Fruit fly (Drosophila melanogaster) whole organism, embryonic: ENCODE results near the gene CG11790.

Source experiments
- Atf-2 ChIP-seq: fragments of 200-800 bp; sonication (Bioruptor generic); optimal IDR thresholded peaks from 2 replicates; lab custom pipeline; 2016; ENCODE audit warnings: missing biosample characterization, missing genetic modification characterization
- CG10654 ChIP-seq: fragments of 200-800 bp; sonication (Bioruptor generic); optimal IDR thresholded peaks from 2 replicates; lab custom pipeline; 2016; ENCODE audit warnings: missing biosample characterization, missing genetic modification characterization
- CG11560 ChIP-seq: fragments of 200-800 bp; sonication (Bioruptor generic); IDR thresholded peaks from 3 replicates; pipeline ENCODE4 v1.3.6; 2022; ENCODE audit warnings: missing biosample characterization, missing genetic modification characterization
- CG12391 ChIP-seq: fragments of 200-800 bp; sonication (Bioruptor generic); optimal IDR thresholded peaks from 3 replicates; lab custom pipeline; 2018; ENCODE audit warnings: missing biosample characterization, mild to moderate bottlenecking, missing genetic modification characterization, moderate library complexity
- CG12744 ChIP-seq: fragments of 200-800 bp; sonication (Bioruptor generic); optimal IDR thresholded peaks from 2 replicates; lab custom pipeline; 2016; ENCODE audit warnings: missing biosample characterization, missing genetic modification characterization
- CG13624 ChIP-seq: fragments of 200-800 bp; sonication (Bioruptor generic); optimal IDR thresholded peaks from 2 replicates; lab custom pipeline; 2016; ENCODE audit warnings: missing biosample characterization, missing genetic modification characterization
- CG14860 ChIP-seq: fragments of 200-800 bp; sonication (Bioruptor generic); IDR thresholded peaks from 3 replicates; pipeline ENCODE4 v1.3.6; 2022; ENCODE audit warnings: missing biosample characterization, missing genetic modification characterization; ENCODE audit not compliant: partially characterized antibody
- CG15011 ChIP-seq: fragments of 200-800 bp; sonication (Bioruptor generic); optimal IDR thresholded peaks from 3 replicates; lab custom pipeline; 2018; ENCODE audit warnings: missing biosample characterization, mild to moderate bottlenecking, missing genetic modification characterization
- CG15514 ChIP-seq: fragments of 200-800 bp; sonication (Bioruptor generic); optimal IDR thresholded peaks from 3 replicates; lab custom pipeline; 2017; ENCODE audit warnings: missing biosample characterization, missing genetic modification characterization, mild to moderate bottlenecking, moderate library complexity, missing genetic modification reagents
- CG17359 ChIP-seq: fragments of 200-800 bp; sonication (Bioruptor generic); optimal IDR thresholded peaks from 3 replicates; lab custom pipeline; 2018; ENCODE audit warnings: missing biosample characterization, mild to moderate bottlenecking, missing genetic modification characterization, moderate library complexity
- CG17802 ChIP-seq: fragments of 200-800 bp; sonication (Bioruptor generic); optimal IDR thresholded peaks from 2 replicates; lab custom pipeline; 2018; ENCODE audit warnings: missing biosample characterization, mild to moderate bottlenecking, missing genetic modification characterization, moderate library complexity
- CG3065 ChIP-seq: fragments of 200-800 bp; sonication (Bioruptor generic); optimal IDR thresholded peaks from 2 replicates; lab custom pipeline; 2016; ENCODE audit warnings: missing biosample characterization, missing genetic modification characterization
- CG31224 ChIP-seq: fragments of 200-800 bp; sonication (Bioruptor generic); IDR thresholded peaks from 2 replicates; pipeline ENCODE4 v1.3.6; 2022; ENCODE audit warnings: missing biosample characterization, missing genetic modification characterization
- CG34376 ChIP-seq: fragments of 200-800 bp; sonication (Bioruptor generic); optimal IDR thresholded peaks from 2 replicates; lab custom pipeline; 2018; ENCODE audit warnings: missing biosample characterization, mild to moderate bottlenecking, missing genetic modification characterization
- CG43689 ChIP-seq: fragments of 200-800 bp; sonication (Bioruptor generic); IDR thresholded peaks from 2 replicates; pipeline ENCODE4 v1.3.6; 2022; ENCODE audit warnings: missing biosample characterization, missing genetic modification characterization
- CG5245 ChIP-seq: fragments of 200-800 bp; sonication (Bioruptor generic); optimal IDR thresholded peaks from 3 replicates; lab custom pipeline; 2016; ENCODE audit warnings: missing biosample characterization, missing genetic modification characterization
- CG6254 ChIP-seq: fragments of 200-800 bp; sonication (Bioruptor generic); optimal IDR thresholded peaks from 3 replicates; lab custom pipeline; 2017; ENCODE audit warnings: mild to moderate bottlenecking, missing biosample characterization, missing genetic modification reagents, missing genetic modification characterization
- CG7745 ChIP-seq: fragments of 200-800 bp; sonication (Bioruptor generic); optimal IDR thresholded peaks from 2 replicates; lab custom pipeline; 2018; ENCODE audit warnings: missing biosample characterization, mild to moderate bottlenecking, missing genetic modification characterization, moderate library complexity
- CG8281 ChIP-seq: fragments of 200-800 bp; sonication (Bioruptor generic); optimal IDR thresholded peaks from 2 replicates; lab custom pipeline; 2018; ENCODE audit warnings: missing biosample characterization, mild to moderate bottlenecking, missing genetic modification characterization, moderate library complexity
- CG8765 ChIP-seq: fragments of 200-800 bp; sonication (Bioruptor generic); IDR thresholded peaks from 2 replicates; pipeline ENCODE4 v1.3.6; 2022; ENCODE audit warnings: missing biosample characterization, missing genetic modification characterization
- CG8924 ChIP-seq: fragments of 200-800 bp; optimal IDR thresholded peaks from 3 replicates; lab custom pipeline; 2019; ENCODE audit warnings: missing biosample characterization, mild to moderate bottlenecking, missing genetic modification characterization, moderate library complexity
- Dek ChIP-seq: fragments of 200-800 bp; sonication (Bioruptor generic); optimal IDR thresholded peaks from 3 replicates; lab custom pipeline; 2019; ENCODE audit warnings: missing biosample characterization, mild to moderate bottlenecking, missing genetic modification characterization, moderate library complexity
- Dll ChIP-seq: fragments of 200-800 bp; sonication (Bioruptor generic); IDR thresholded peaks from 4 replicates; pipeline ENCODE4 v1.3.6; 2022; ENCODE audit warnings: missing biosample characterization, missing genetic modification characterization; ENCODE audit not compliant: partially characterized antibody
- Doc2 ChIP-seq: fragments of 200-800 bp; sonication (Bioruptor generic); IDR thresholded peaks from 2 replicates; pipeline ENCODE4 v1.3.6; 2022; ENCODE audit warnings: missing biosample characterization, missing genetic modification characterization
- ERR ChIP-seq: fragments of 200-800 bp; sonication (Bioruptor generic); optimal IDR thresholded peaks from 2 replicates; lab custom pipeline; 2016; ENCODE audit warnings: missing biosample characterization, missing genetic modification characterization
- HHEX ChIP-seq: fragments of 200-800 bp; sonication (Bioruptor generic); optimal IDR thresholded peaks from 3 replicates; lab custom pipeline; 2017; ENCODE audit warnings: missing biosample characterization, mild to moderate bottlenecking, missing genetic modification characterization, missing genetic modification reagents
- Kr ChIP-seq: fragments of 200-800 bp; sonication (Bioruptor generic); optimal IDR thresholded peaks from 2 replicates; lab custom pipeline; 2017; ENCODE audit warnings: missing biosample characterization, mild to moderate bottlenecking, missing genetic modification characterization
- PHDP ChIP-seq: fragments of 200-800 bp; sonication (Bioruptor generic); optimal IDR thresholded peaks from 3 replicates; lab custom pipeline; 2018; ENCODE audit warnings: missing biosample characterization, mild to moderate bottlenecking, missing genetic modification characterization, moderate library complexity
- Spps ChIP-seq: fragments of 200-800 bp; sonication (Bioruptor generic); optimal IDR thresholded peaks from 2 replicates; lab custom pipeline; 2018; ENCODE audit warnings: missing biosample characterization, mild to moderate bottlenecking, missing genetic modification characterization
- Sry-δ ChIP-seq: fragments of 200-800 bp; sonication (Bioruptor generic); optimal IDR thresholded peaks from 2 replicates; lab custom pipeline; 2016; ENCODE audit warnings: missing biosample characterization, missing genetic modification characterization
- al ChIP-seq: fragments of 200-800 bp; sonication (Bioruptor generic); IDR thresholded peaks from 2 replicates; pipeline ENCODE4 v1.3.6; 2022; ENCODE audit warnings: missing biosample characterization, missing genetic modification characterization
- aop ChIP-seq: fragments of 200-800 bp; sonication (Bioruptor generic); IDR thresholded peaks from 2 replicates; pipeline ENCODE4 v1.3.6; 2022; ENCODE audit warnings: missing biosample characterization, missing genetic modification characterization
- da ChIP-seq: fragments of 200-800 bp; sonication (Bioruptor generic); optimal IDR thresholded peaks from 2 replicates; lab custom pipeline; 2016; ENCODE audit warnings: missing biosample characterization, missing genetic modification characterization
- dan ChIP-seq: fragments of 200-800 bp; sonication (Bioruptor generic); IDR thresholded peaks from 2 replicates; pipeline ENCODE4 v1.3.6; 2022; ENCODE audit warnings: missing biosample characterization, missing genetic modification characterization
- fd64A ChIP-seq: fragments of 200-800 bp; sonication (Bioruptor generic); optimal IDR thresholded peaks from 3 replicates; lab custom pipeline; 2018; ENCODE audit warnings: missing biosample characterization, mild to moderate bottlenecking, missing genetic modification characterization
- fd96Cb ChIP-seq: fragments of 200-800 bp; sonication (Bioruptor generic); optimal IDR thresholded peaks from 2 replicates; lab custom pipeline; 2018; ENCODE audit warnings: missing biosample characterization, mild to moderate bottlenecking, missing genetic modification characterization, moderate library complexity
- gcm ChIP-seq: fragments of 200-800 bp; sonication (Bioruptor generic); optimal IDR thresholded peaks from 2 replicates; lab custom pipeline; 2019; ENCODE audit warnings: missing biosample characterization, mild to moderate bottlenecking, missing genetic modification characterization, moderate library complexity
- gsb ChIP-seq: fragments of 200-800 bp; sonication (Bioruptor generic); IDR thresholded peaks from 2 replicates; pipeline ENCODE4 v1.3.6; 2022; ENCODE audit warnings: missing biosample characterization, missing genetic modification characterization
- klu ChIP-seq: fragments of 200-800 bp; sonication (Bioruptor generic); IDR thresholded peaks from 2 replicates; pipeline ENCODE4 v1.3.6; 2022; ENCODE audit warnings: missing biosample characterization, missing genetic modification characterization
- odd ChIP-seq: fragments of 200-800 bp; sonication (Bioruptor generic); optimal IDR thresholded peaks from 2 replicates; lab custom pipeline; 2017; ENCODE audit warnings: missing biosample characterization, mild to moderate bottlenecking, missing genetic modification characterization
- sim ChIP-seq: fragments of 200-800 bp; sonication (Bioruptor generic); IDR thresholded peaks from 2 replicates; pipeline ENCODE4 v1.3.6; 2022; ENCODE audit warnings: missing biosample characterization, missing genetic modification characterization
- so ChIP-seq: fragments of 200-800 bp; sonication (Bioruptor generic); IDR thresholded peaks from 3 replicates; pipeline ENCODE4 v1.3.6; 2022; ENCODE audit warnings: missing biosample characterization, missing genetic modification characterization
- tgo ChIP-seq: fragments of 200-800 bp; sonication (Bioruptor generic); IDR thresholded peaks from 3 replicates; pipeline ENCODE4 v1.3.6; 2022; ENCODE audit warnings: missing biosample characterization, missing genetic modification characterization
- tin ChIP-seq: fragments of 200-800 bp; sonication (Bioruptor generic); optimal IDR thresholded peaks from 3 replicates; lab custom pipeline; 2016; ENCODE audit warnings: missing biosample characterization, missing genetic modification characterization
- tll ChIP-seq, 2 experiments: fragments of 200-800 bp in 1 of 2; fragments of >200 bp in 1 of 2; sonication (Bioruptor generic) in 1 of 2; optimal IDR thresholded peaks; 2 replicates each; lab custom pipeline; 2017 to 2019; ENCODE audit warnings: missing biosample characterization in 2 of 2, missing genetic modification characterization in 2 of 2, mild to moderate bottlenecking in 1 of 2, moderate library complexity in 1 of 2
- unc-4 ChIP-seq: fragments of 200-800 bp; sonication (Bioruptor generic); IDR thresholded peaks from 2 replicates; pipeline ENCODE4 v1.3.6; 2022; ENCODE audit warnings: missing biosample characterization, missing genetic modification characterization; ENCODE audit not compliant: partially characterized antibody
- vnd ChIP-seq: fragments of 200-800 bp; sonication (Bioruptor generic); IDR thresholded peaks from 3 replicates; pipeline ENCODE4 v1.3.6; 2022; ENCODE audit warnings: missing biosample characterization, missing genetic modification characterization; ENCODE audit not compliant: partially characterized antibody
- wek ChIP-seq: fragments of 200-800 bp; sonication (Bioruptor generic); optimal IDR thresholded peaks from 3 replicates; lab custom pipeline; 2018; ENCODE audit warnings: missing biosample characterization, mild to moderate bottlenecking, missing genetic modification characterization, moderate library complexity
- zfh1 ChIP-seq: fragments of 200-800 bp; sonication (Bioruptor generic); IDR thresholded peaks from 3 replicates; pipeline ENCODE4 v1.3.6; 2022; ENCODE audit warnings: missing biosample characterization, missing genetic modification characterization

CG11790 gene

dm6 chr3R:25024895-25025557, 22.5 kb upstream of the CG11790 start, which contains the start of the genes EMC6 and Hr96 (continued):
- TF ChIP-seq unc-4 (GFP tag; lab: Robert Waterston, UW): peak; percentile 65
- peak; percentile 93 for TF ChIP-seq so (GFP tag; lab: Robert Waterston, UW)
- peak; percentile 82 for TF ChIP-seq ERR (GFP tag; lab: Kevin White, UChicago)
- peak; percentile 89 for TF ChIP-seq CG5245 (GFP tag; lab: Kevin White, UChicago)
- peak; percentile 90 for TF ChIP-seq Atf-2
- peak; percentile 83 for TF ChIP-seq Spps
- peak; percentile 91 for TF ChIP-seq CG34376 (GFP tag; lab: Kevin White, UChicago)
- peak; percentile 79 for TF ChIP-seq odd (GFP tag; lab: Kevin White, UChicago)
- TF ChIP-seq tll (GFP tag; optimal IDR thresholded peaks at IDR 0.05; lab: Kevin White, UChicago): peak in 1 of 2 experiments; percentile 34
- peak; percentile 94 for TF ChIP-seq CG12744 (GFP tag; lab: Kevin White, UChicago)
- TF ChIP-seq CG7745 (tag; lab: Kevin White, UChicago): no peak
- TF ChIP-seq wek (GFP tag; lab: Kevin White, UChicago): peak; percentile 76
- TF ChIP-seq tgo (GFP tag; lab: Robert Waterston, UW): peak; percentile 92
- TF ChIP-seq zfh1 (GFP tag; lab: Robert Waterston, UW): peak; percentile 96
- TF ChIP-seq klu: peak; percentile 88
- peak; percentile 76 for TF ChIP-seq fd64A (GFP tag; lab: Kevin White, UChicago)
- TF ChIP-seq gcm (GFP tag; lab: Kevin White, UChicago): peak; percentile 87
- peak; percentile 89 for TF ChIP-seq CG8765 (GFP tag; lab: Robert Waterston, UW)
- peak; percentile 94 for TF ChIP-seq tin
- TF ChIP-seq CG14860 (GFP tag; lab: Robert Waterston, UW): peak; percentile 64
- peak; percentile 92 for TF ChIP-seq CG15514 (GFP tag; lab: Kevin White, UChicago)
- TF ChIP-seq CG15011 (GFP tag; lab: Kevin White, UChicago): peak; percentile 73
- TF ChIP-seq CG8924 (tag; lab: Kevin White, UChicago): peak; percentile 93
- peak; percentile 84 for TF ChIP-seq aop (GFP tag; lab: Robert Waterston, UW)
- TF ChIP-seq fd96Cb (tag; lab: Kevin White, UChicago): peak; percentile 91
- peak; percentile 60; the same call in 2 of the 3 replicates for TF ChIP-seq vnd (GFP tag; lab: Robert Waterston, UW)
- TF ChIP-seq CG13624 (GFP tag; lab: Kevin White, UChicago): peak; percentile 96
- peak; percentile 79 for TF ChIP-seq CG43689 (GFP tag; lab: Robert Waterston, UW)
- peak; percentile 83 for TF ChIP-seq CG31224 (GFP tag; lab: Robert Waterston, UW)
- TF ChIP-seq Sry-δ (GFP tag; lab: Kevin White, UChicago): peak; percentile 76
- peak; percentile 61; the same call in 1 of the 2 replicates for TF ChIP-seq Doc2 (GFP tag; lab: Robert Waterston, UW)
- TF ChIP-seq CG3065 (GFP tag; lab: Kevin White, UChicago): peak; percentile 87
- TF ChIP-seq PHDP (tag; lab: Kevin White, UChicago): peak; percentile 92
- TF ChIP-seq CG12391 (tag; lab: Kevin White, UChicago): peak; percentile 96
- TF ChIP-seq CG17359 (tag; lab: Kevin White, UChicago): peak; percentile 93
- TF ChIP-seq Dek (tag; lab: Kevin White, UChicago): peak; percentile 93
- TF ChIP-seq dan (GFP tag; lab: Robert Waterston, UW): peak; percentile 65
- TF ChIP-seq CG6254 (GFP tag; lab: Kevin White, UChicago): peak; percentile 78
- TF ChIP-seq Dll (GFP tag; lab: Robert Waterston, UW): peak; percentile 78
- TF ChIP-seq al (GFP tag; lab: Robert Waterston, UW): peak; percentile 89
- peak; percentile 91 for TF ChIP-seq gsb (GFP tag; lab: Robert Waterston, UW)
- peak; percentile 80 for TF ChIP-seq sim
- peak; percentile 91 for TF ChIP-seq HHEX (GFP tag; lab: Kevin White, UChicago)
- peak; percentile 93 for TF ChIP-seq CG10654
- TF ChIP-seq Kr (GFP tag; lab: Kevin White, UChicago): no peak
- TF ChIP-seq da (GFP tag; lab: Kevin White, UChicago): peak; percentile 60
- peak; percentile 81 for TF ChIP-seq CG11560 (tag; lab: Robert Waterston, UW)
- TF ChIP-seq CG17802 (tag; lab: Kevin White, UChicago): peak; percentile 82
- peak; percentile 77 for TF ChIP-seq CG8281 (tag; lab: Kevin White, UChicago)
